Worm (Caenorhabditis elegans) whole organism, L2 larva: ENCODE measurements around the gene F10E7.5.

Experiments
- C34F6.9 ChIP-seq: fragments of 150-350 bp; optimal IDR thresholded peaks from 2 replicates; lab custom pipeline; 2014; ENCODE audit warnings: missing biosample characterization, missing genetic modification characterization
- F13H6.1 ChIP-seq: sonication (generic microtip); optimal IDR thresholded peaks from 2 replicates; lab custom pipeline; 2016; ENCODE audit warnings: missing genetic modification characterization, missing compliant biosample characterization
- R02D3.7 ChIP-seq: fragments of 150-350 bp; optimal IDR thresholded peaks from 2 replicates; lab custom pipeline; 2014; ENCODE audit warnings: missing biosample characterization, missing genetic modification characterization
- Y55F3AM.14 ChIP-seq: fragments of 200-800 bp; sonication (Bioruptor generic); optimal IDR thresholded peaks from 2 replicates; lab custom pipeline; 2018; ENCODE audit warnings: mild to moderate bottlenecking, missing genetic modification characterization, missing compliant biosample characterization
- ZK546.5 ChIP-seq: sonication (generic microtip); optimal IDR thresholded peaks from 2 replicates; lab custom pipeline; 2017; ENCODE audit warnings: missing biosample characterization, missing genetic modification characterization
- alr-1 ChIP-seq: fragments of 150-350 bp; optimal IDR thresholded peaks from 2 replicates; lab custom pipeline; 2014; ENCODE audit warnings: missing biosample characterization, missing genetic modification characterization
- aly-2 ChIP-seq: fragments of 150-350 bp; optimal IDR thresholded peaks from 2 replicates; lab custom pipeline; 2014; ENCODE audit warnings: missing biosample characterization, missing genetic modification characterization
- ama-1 ChIP-seq: fragments of 150-350 bp; optimal IDR thresholded peaks from 2 replicates; lab custom pipeline; 2018; ENCODE audit warnings: inconsistent platforms
- blmp-1 ChIP-seq: sonication (generic microtip); optimal IDR thresholded peaks from 2 replicates; lab custom pipeline; 2017; ENCODE audit warnings: missing genetic modification characterization, mild to moderate bottlenecking, missing compliant biosample characterization, antibody characterized with exemption, moderate library complexity; ENCODE audit not compliant: insufficient read depth
- ceh-16 ChIP-seq: fragments of 150-350 bp; optimal IDR thresholded peaks from 2 replicates; lab custom pipeline; 2014; ENCODE audit warnings: missing biosample characterization, missing genetic modification characterization
- ceh-82 ChIP-seq: fragments of 150-350 bp; optimal IDR thresholded peaks from 2 replicates; lab custom pipeline; 2014; ENCODE audit warnings: missing biosample characterization, missing genetic modification characterization
- crh-2 ChIP-seq: sonication (generic microtip); optimal IDR thresholded peaks from 2 replicates; lab custom pipeline; 2017; ENCODE audit warnings: missing biosample characterization, missing genetic modification characterization
- dmd-4 ChIP-seq: sonication (generic microtip); optimal IDR thresholded peaks from 2 replicates; lab custom pipeline; 2017; ENCODE audit warnings: missing biosample characterization, missing genetic modification characterization
- elt-1 ChIP-seq: fragments of 150-350 bp; optimal IDR thresholded peaks from 2 replicates; lab custom pipeline; 2014; ENCODE audit warnings: missing biosample characterization, missing genetic modification characterization
- elt-3 ChIP-seq: sonication (generic microtip); optimal IDR thresholded peaks from 2 replicates; lab custom pipeline; 2017; ENCODE audit warnings: missing biosample characterization, missing genetic modification characterization
- fos-1 ChIP-seq: fragments of 150-350 bp; optimal IDR thresholded peaks from 2 replicates; lab custom pipeline; 2014; ENCODE audit warnings: missing biosample characterization, missing genetic modification characterization
- lin-13 ChIP-seq: fragments of 150-350 bp; optimal IDR thresholded peaks from 2 replicates; lab custom pipeline; 2014; ENCODE audit warnings: missing biosample characterization, missing genetic modification reagents, missing genetic modification characterization
- lsy-2 ChIP-seq, 2 experiments: fragments of 150-350 bp in 1 of 2; sonication (generic microtip) in 1 of 2; optimal IDR thresholded peaks; 2 replicates each; lab custom pipeline; 2014 to 2017; ENCODE audit warnings: missing biosample characterization in 2 of 2, missing genetic modification characterization in 2 of 2
- mab-5 ChIP-seq: fragments of 150-350 bp; optimal IDR thresholded peaks from 2 replicates; lab custom pipeline; 2014; ENCODE audit warnings: missing biosample characterization, missing genetic modification characterization
- mbf-1 ChIP-seq: sonication (generic microtip); optimal IDR thresholded peaks from 2 replicates; lab custom pipeline; 2017; ENCODE audit warnings: missing biosample characterization, missing genetic modification characterization
- mdl-1 ChIP-seq, 2 experiments: fragments of 150-350 bp in 1 of 2; sonication (generic microtip) in 1 of 2; optimal IDR thresholded peaks; 2 replicates each; lab custom pipeline; 2017; ENCODE audit warnings: missing biosample characterization in 2 of 2, missing genetic modification characterization in 2 of 2
- nhr-10 ChIP-seq: sonication (generic microtip); optimal IDR thresholded peaks from 2 replicates; lab custom pipeline; 2017; ENCODE audit warnings: missing biosample characterization, missing genetic modification characterization
- nhr-11 ChIP-seq: fragments of 150-350 bp; optimal IDR thresholded peaks from 2 replicates; lab custom pipeline; 2014; ENCODE audit warnings: missing biosample characterization, missing genetic modification characterization
- nhr-129 ChIP-seq: fragments of 150-350 bp; optimal IDR thresholded peaks from 2 replicates; lab custom pipeline; 2014; ENCODE audit warnings: missing biosample characterization, missing genetic modification characterization
- nhr-21 ChIP-seq: fragments of 150-350 bp; optimal IDR thresholded peaks from 2 replicates; lab custom pipeline; 2014; ENCODE audit warnings: missing biosample characterization, missing genetic modification characterization
- nhr-23 ChIP-seq: fragments of 150-350 bp; optimal IDR thresholded peaks from 2 replicates; lab custom pipeline; 2014; ENCODE audit warnings: missing biosample characterization, missing genetic modification reagents, missing genetic modification characterization
- nhr-237 ChIP-seq: fragments of 150-350 bp; optimal IDR thresholded peaks from 2 replicates; lab custom pipeline; 2014; ENCODE audit warnings: missing biosample characterization, missing genetic modification characterization
- nhr-25 ChIP-seq: fragments of 150-350 bp; sonication (generic microtip); optimal IDR thresholded peaks from 3 replicates; lab custom pipeline; 2014; ENCODE audit warnings: missing biosample characterization, missing genetic modification characterization
- nhr-77 ChIP-seq: fragments of 150-350 bp; optimal IDR thresholded peaks from 2 replicates; lab custom pipeline; 2014; ENCODE audit warnings: missing biosample characterization, missing genetic modification characterization
- peb-1 ChIP-seq: fragments of 150-350 bp; optimal IDR thresholded peaks from 2 replicates; lab custom pipeline; 2014; ENCODE audit warnings: missing biosample characterization, missing genetic modification characterization
- sem-4 ChIP-seq: fragments of 150-350 bp; optimal IDR thresholded peaks from 2 replicates; lab custom pipeline; 2014; ENCODE audit warnings: missing biosample characterization, missing genetic modification reagents, missing genetic modification characterization
- skn-1 ChIP-seq: sonication (generic microtip); optimal IDR thresholded peaks from 2 replicates; lab custom pipeline; 2017; ENCODE audit warnings: missing biosample characterization, missing genetic modification characterization
- sma-3 ChIP-seq: sonication (generic microtip); optimal IDR thresholded peaks from 2 replicates; lab custom pipeline; 2016; ENCODE audit warnings: missing genetic modification reagents, missing genetic modification characterization, missing compliant biosample characterization
- sma-9 ChIP-seq, 2 experiments: fragments of 150-350 bp in 1 of 2; sonication (generic microtip) in 1 of 2; optimal IDR thresholded peaks; 2 replicates each; lab custom pipeline; 2014 to 2016; ENCODE audit warnings: missing genetic modification characterization in 2 of 2, mild to moderate bottlenecking in 1 of 2, missing biosample characterization in 1 of 2, missing compliant biosample characterization in 1 of 2, missing genetic modification reagents in 1 of 2, moderate library complexity in 1 of 2
- snpc-4 ChIP-seq: fragments of 150-350 bp; optimal IDR thresholded peaks from 2 replicates; lab custom pipeline; 2014; ENCODE audit warnings: missing biosample characterization, missing genetic modification characterization
- unc-39 ChIP-seq: fragments of 150-350 bp; optimal IDR thresholded peaks from 2 replicates; lab custom pipeline; 2014; ENCODE audit warnings: missing biosample characterization, missing genetic modification characterization
- unc-55 ChIP-seq: fragments of 150-350 bp; sonication (generic microtip); optimal IDR thresholded peaks from 3 replicates; lab custom pipeline; 2014; ENCODE audit warnings: missing biosample characterization, missing genetic modification reagents, missing genetic modification characterization
- unc-62 ChIP-seq: fragments of 150-350 bp; optimal IDR thresholded peaks from 2 replicates; lab custom pipeline; 2014; ENCODE audit warnings: missing biosample characterization, missing genetic modification reagents, missing genetic modification characterization
- zag-1 ChIP-seq: fragments of 150-350 bp; optimal IDR thresholded peaks from 2 replicates; lab custom pipeline; 2014; ENCODE audit warnings: missing biosample characterization, missing genetic modification characterization
- ztf-11 ChIP-seq: sonication (generic microtip); optimal IDR thresholded peaks from 2 replicates; lab custom pipeline; 2017; ENCODE audit warnings: missing biosample characterization, missing genetic modification characterization

Gene F10E7.5

ce11 chrII:7104794-7105613 lies 6.8 kb upstream of the F10E7.5 start, which contains the start of the genes farl-11 and rpl-33 (continued):
- TF ChIP-seq nhr-23 (tag; lab: Kevin White, UChicago) (no peak), crh-2 (tag; lab: Kevin White, UChicago) (peak; percentile 85), dmd-4 (no peak), fos-1 (peak; percentile 65), ama-1 (peak; percentile 73), elt-1 (no peak), unc-55 (GFP tag; lab: Kevin White, UChicago) (peak; percentile 98), alr-1 (tag; lab: Kevin White, UChicago) (no peak), lsy-2 (tag; optimal IDR thresholded peaks at IDR 0.05; lab: Kevin White, UChicago) (peak; percentile 94 to 99), nhr-11 (tag; lab: Kevin White, UChicago) (no peak), aly-2 (tag; lab: Kevin White, UChicago) (no peak), nhr-237 (tag; lab: Kevin White, UChicago) (peak; percentile 2), F13H6.1 (tag; lab: Kevin White, UChicago) (peak; percentile 39), snpc-4 (tag; lab: Kevin White, UChicago) (peak; percentile 51), ZK546.5 (peak; percentile 95), nhr-21 (tag; lab: Kevin White, UChicago) (peak; percentile 70), nhr-77 (tag; lab: Kevin White, UChicago) (no peak)

ce11 chrII:7106313-7106712 lies 5.5 kb upstream of the F10E7.5 start:
- TF ChIP-seq peb-1 (tag; lab: Kevin White, UChicago) (no peak), unc-62 (GFP tag; lab: Kevin White, UChicago) (no peak), nhr-25 (tag; lab: Kevin White, UChicago) (no peak), R02D3.7 (no peak), mbf-1 (no peak), lin-13 (GFP tag; lab: Kevin White, UChicago) (no peak), C34F6.9 (tag; lab: Kevin White, UChicago) (no peak), mab-5 (tag; lab: Kevin White, UChicago) (no peak), mdl-1 (tag; optimal IDR thresholded peaks at IDR 0.05; lab: Kevin White, UChicago) (no peak)

ce11 chrII:7109956-7110355 lies 1.8 kb upstream of the F10E7.5 start, which contains the start of gene F10E7.9:
Gene F10E7.9 (minus strand): TSS chrII:7110056.
- TF ChIP-seq nhr-10 (tag; lab: Kevin White, UChicago) (no peak), nhr-237 (tag; lab: Kevin White, UChicago) (no peak), nhr-11 (tag; lab: Kevin White, UChicago) (no peak), nhr-21 (tag; lab: Kevin White, UChicago) (no peak), unc-62 (GFP tag; lab: Kevin White, UChicago) (no peak), skn-1 (no peak), dmd-4 (no peak), sem-4 (tag; lab: Kevin White, UChicago) (no peak), ceh-16 (tag; lab: Kevin White, UChicago) (no peak), ztf-11 (tag; lab: Kevin White, UChicago) (no peak), nhr-25 (tag; lab: Kevin White, UChicago) (no peak), sma-9 (GFP tag; optimal IDR thresholded peaks at IDR 0.05; lab: Kevin White, UChicago) (no peak), sma-9 (tag; optimal IDR thresholded peaks at IDR 0.05; lab: Kevin White, UChicago) (no peak), fos-1 (no peak), ceh-82 (tag; lab: Kevin White, UChicago) (no peak), sma-3 (GFP tag; lab: Kevin White, UChicago) (no peak)

- TF ChIP-seq Y55F3AM.14, result no peak
- peak in 1 of 2 experiments; percentile 35 for TF ChIP-seq lsy-2 (tag; optimal IDR thresholded peaks at IDR 0.05; lab: Kevin White, UChicago)
- TF ChIP-seq sma-9 (GFP tag; optimal IDR thresholded peaks at IDR 0.05; lab: Kevin White, UChicago), result no peak
- no peak for TF ChIP-seq sma-9 (tag; optimal IDR thresholded peaks at IDR 0.05; lab: Kevin White, UChicago)
- no peak for TF ChIP-seq unc-39 (tag; lab: Kevin White, UChicago)
- TF ChIP-seq ZK546.5, result no peak
- no peak for TF ChIP-seq skn-1
- peak; percentile 45 for TF ChIP-seq unc-55 (GFP tag; lab: Kevin White, UChicago)
- TF ChIP-seq blmp-1 (tag; lab: Kevin White, UChicago), result no peak
- no peak for TF ChIP-seq ama-1
- no peak for TF ChIP-seq elt-3 (tag; lab: Kevin White, UChicago)
- no peak for TF ChIP-seq lin-13 (GFP tag; lab: Kevin White, UChicago)
- TF ChIP-seq nhr-129 (tag; lab: Kevin White, UChicago), result peak; percentile 28
- no peak for TF ChIP-seq ztf-11 (tag; lab: Kevin White, UChicago)
- TF ChIP-seq aly-2 (tag; lab: Kevin White, UChicago), result no peak
- no peak for TF ChIP-seq ceh-16 (tag; lab: Kevin White, UChicago)
- TF ChIP-seq zag-1 (tag; lab: Kevin White, UChicago), result peak; percentile 21
- peak; percentile 16 for TF ChIP-seq sem-4 (tag; lab: Kevin White, UChicago)
- no peak for TF ChIP-seq nhr-21 (tag; lab: Kevin White, UChicago)
- no peak for TF ChIP-seq fos-1
- TF ChIP-seq crh-2 (tag; lab: Kevin White, UChicago), result no peak
- TF ChIP-seq C34F6.9 (tag; lab: Kevin White, UChicago), result peak; percentile 58
These were observed 644 bp upstream of the F10E7.5 start for ce11 chrII:7111012-7111656.
